Fruit fly (Drosophila melanogaster): ENCODE data around the gene btd.

- TF ChIP-seq Myc (optimal IDR thresholded peaks at IDR 0.05) (no peak), pan (optimal IDR thresholded peaks at IDR 0.05) (no peak), h (GFP tag; optimal IDR thresholded peaks at IDR 0.05) (peak; percentile 34), dmrt93B (GFP tag; optimal IDR thresholded peaks at IDR 0.05) (no peak), Hnf4 (GFP tag; optimal IDR thresholded peaks at IDR 0.05) (no peak), Vsx2 (GFP tag; optimal IDR thresholded peaks at IDR 0.05; ENCODE audit: partially characterized antibody) (no peak), CG32264 (GFP tag; optimal IDR thresholded peaks at IDR 0.05) (no peak), woc (GFP tag; optimal IDR thresholded peaks at IDR 0.05) (peak; percentile 27), fru (GFP tag; optimal IDR thresholded peaks at IDR 0.05) (no peak), Dfd (GFP tag; optimal IDR thresholded peaks at IDR 0.05) (no peak), ey (GFP tag; optimal IDR thresholded peaks at IDR 0.05) (peak; percentile 27), Hr78 (GFP tag; optimal IDR thresholded peaks at IDR 0.05) (no peak), sv (GFP tag; optimal IDR thresholded peaks at IDR 0.05) (no peak), Rel (GFP tag; optimal IDR thresholded peaks at IDR 0.05) (no peak), Rel (tag; optimal IDR thresholded peaks at IDR 0.05) (no peak)
Measured at dm6 chrX:9742084-9742483, 48.1 kb downstream of the btd start.

All from whole organism, wandering third instar larva.